Fruit fly (Drosophila melanogaster) whole organism, pupa: ENCODE data around the gene inaF-A.

ENCODE experiments used
- CG10348 ChIP-seq: fragments of 200-800 bp; sonication (Bioruptor generic); IDR thresholded peaks from 2 replicates; pipeline ENCODE4 v1.3.6; 2022; ENCODE audit warnings: missing biosample characterization, missing genetic modification characterization
- CG12605 ChIP-seq: fragments of 200-800 bp; sonication (Bioruptor generic); IDR thresholded peaks from 2 replicates; pipeline ENCODE4 v1.3.6; 2022; ENCODE audit warnings: missing biosample characterization, missing genetic modification characterization
- CG13204 ChIP-seq: fragments of 200-800 bp; sonication (Bioruptor generic); optimal IDR thresholded peaks from 2 replicates; lab custom pipeline; 2018; ENCODE audit warnings: missing biosample characterization, mild to moderate bottlenecking, missing genetic modification characterization, moderate library complexity
- CG14655 ChIP-seq: fragments of 200-800 bp; sonication (Bioruptor generic); optimal IDR thresholded peaks from 3 replicates; lab custom pipeline; 2017; ENCODE audit warnings: mild to moderate bottlenecking, missing biosample characterization, missing genetic modification reagents, missing genetic modification characterization
- CG15710 ChIP-seq: fragments of 200-800 bp; sonication (Bioruptor generic); optimal IDR thresholded peaks from 2 replicates; lab custom pipeline; 2018; ENCODE audit warnings: missing biosample characterization, mild to moderate bottlenecking, missing genetic modification characterization, moderate library complexity
- CG17806 ChIP-seq: fragments of 200-800 bp; sonication (Bioruptor generic); optimal IDR thresholded peaks from 2 replicates; lab custom pipeline; 2018; ENCODE audit warnings: missing biosample characterization, mild to moderate bottlenecking, missing genetic modification characterization, moderate library complexity
- CG32121 ChIP-seq: fragments of 200-800 bp; sonication (Bioruptor generic); IDR thresholded peaks from 2 replicates; pipeline ENCODE4 v1.3.6; 2022; ENCODE audit warnings: missing biosample characterization, missing genetic modification characterization
- CG34367 ChIP-seq: fragments of 200-800 bp; sonication (Bioruptor generic); optimal IDR thresholded peaks from 2 replicates; lab custom pipeline; 2018; ENCODE audit warnings: missing biosample characterization, mild to moderate bottlenecking, missing genetic modification characterization
- CG4496 ChIP-seq: fragments of 200-800 bp; sonication (Bioruptor generic); IDR thresholded peaks from 3 replicates; pipeline ENCODE4 v1.3.6; 2022; ENCODE audit warnings: missing biosample characterization, missing genetic modification characterization
- CG8159 ChIP-seq: fragments of 200-800 bp; sonication (Bioruptor generic); optimal IDR thresholded peaks from 3 replicates; lab custom pipeline; 2018; ENCODE audit warnings: missing biosample characterization, mild to moderate bottlenecking, missing genetic modification characterization, moderate library complexity
- CG8301 ChIP-seq: fragments of 200-800 bp; sonication (Bioruptor generic); optimal IDR thresholded peaks from 2 replicates; lab custom pipeline; 2018; ENCODE audit warnings: missing biosample characterization, mild to moderate bottlenecking, missing genetic modification characterization
- CG9948 ChIP-seq: fragments of 200-800 bp; sonication (Bioruptor generic); optimal IDR thresholded peaks from 2 replicates; lab custom pipeline; 2018; ENCODE audit warnings: missing biosample characterization, mild to moderate bottlenecking, missing genetic modification characterization, moderate library complexity
- D1 ChIP-seq: fragments of 200-800 bp; sonication (Bioruptor generic); optimal IDR thresholded peaks from 2 replicates; lab custom pipeline; 2018; ENCODE audit warnings: missing biosample characterization, mild to moderate bottlenecking, missing genetic modification characterization, moderate library complexity
- EcR ChIP-seq: fragments of 200-800 bp; sonication (Bioruptor generic); optimal IDR thresholded peaks from 3 replicates; lab custom pipeline; 2019; ENCODE audit warnings: missing biosample characterization, missing genetic modification characterization, mild to moderate bottlenecking, moderate library complexity, missing genetic modification reagents
- Ets98B ChIP-seq: fragments of 200-800 bp; sonication (Bioruptor generic); IDR thresholded peaks from 2 replicates; pipeline ENCODE4 v1.3.6; 2022; ENCODE audit warnings: missing biosample characterization, missing genetic modification characterization
- Pif1A ChIP-seq: fragments of 200-800 bp; sonication (Bioruptor generic); optimal IDR thresholded peaks from 3 replicates; lab custom pipeline; 2016; ENCODE audit warnings: missing biosample characterization, missing genetic modification characterization
- Pif1B ChIP-seq: fragments of 200-800 bp; sonication (Bioruptor generic); optimal IDR thresholded peaks from 3 replicates; lab custom pipeline; 2016; ENCODE audit warnings: missing biosample characterization, missing genetic modification characterization
- Snoo ChIP-seq: fragments of 200-800 bp; sonication (Bioruptor generic); optimal IDR thresholded peaks from 3 replicates; lab custom pipeline; 2017; ENCODE audit warnings: missing biosample characterization, mild to moderate bottlenecking, missing genetic modification characterization, inconsistent platforms
- fd96Ca ChIP-seq: fragments of 200-800 bp; sonication (Bioruptor generic); IDR thresholded peaks from 3 replicates; pipeline ENCODE4 v1.3.6; 2022; ENCODE audit warnings: missing biosample characterization, missing genetic modification characterization
- gl ChIP-seq: fragments of 200-800 bp; sonication (Bioruptor generic); optimal IDR thresholded peaks from 2 replicates; lab custom pipeline; 2018; ENCODE audit warnings: missing biosample characterization, mild to moderate bottlenecking, missing genetic modification characterization
- rn ChIP-seq: fragments of 200-800 bp; sonication (Bioruptor generic); IDR thresholded peaks from 2 replicates; pipeline ENCODE4 v1.3.6; 2022; ENCODE audit warnings: missing biosample characterization, missing genetic modification characterization

The inaF-A gene

dm6 chrX:11715263-11715659 is 18.4 kb downstream of the inaF-A start, which contains the start of gene Amun:
Gene Amun, minus strand, starts transcription at chrX:11715565.
- TF ChIP-seq D1 (tag; lab: Kevin White, UChicago) (peak; percentile 22), gl (tag; lab: Kevin White, UChicago) (no peak), Ets98B (GFP tag; lab: Robert Waterston, UW) (no peak), CG9948 (tag; lab: Kevin White, UChicago) (peak; percentile 44), CG10348 (GFP tag; lab: Robert Waterston, UW) (no peak), CG34367 (tag; lab: Kevin White, UChicago) (no peak), CG14655 (GFP tag; lab: Kevin White, UChicago) (peak; percentile 52), Pif1B (GFP tag; lab: Kevin White, UChicago) (peak; percentile 34), CG4496 (peak; percentile 31), Pif1A (GFP tag; lab: Kevin White, UChicago) (peak; percentile 45), CG8301 (tag; lab: Kevin White, UChicago) (peak; percentile 57), CG17806 (tag; lab: Kevin White, UChicago) (peak; percentile 47), CG32121 (GFP tag; lab: Robert Waterston, UW) (no peak), Snoo (peak; percentile 19), EcR (GFP tag; lab: Kevin White, UChicago) (no peak), CG8159 (tag; lab: Kevin White, UChicago) (peak; percentile 43), CG15710 (tag; lab: Kevin White, UChicago) (peak; percentile 52), CG12605 (GFP tag; lab: Robert Waterston, UW) (no peak), CG13204 (GFP tag; lab: Kevin White, UChicago) (no peak)
- TF ChIP-seq, all 21 proteins: peak for 11

- TF ChIP-seq Ets98B (GFP tag; lab: Robert Waterston, UW) (peak; percentile 75), CG17806 (tag; lab: Kevin White, UChicago) (peak; percentile 37), Pif1B (GFP tag; lab: Kevin White, UChicago) (peak; percentile 59), fd96Ca (GFP tag; lab: Robert Waterston, UW) (peak; percentile 74), gl (tag; lab: Kevin White, UChicago) (no peak), D1 (tag; lab: Kevin White, UChicago) (no peak), CG32121 (GFP tag; lab: Robert Waterston, UW) (peak; percentile 66), CG14655 (GFP tag; lab: Kevin White, UChicago) (no peak), CG13204 (GFP tag; lab: Kevin White, UChicago) (peak; percentile 8), rn (GFP tag; lab: Robert Waterston, UW) (peak; percentile 38; the same call in 1 of the 2 replicates), Pif1A (GFP tag; lab: Kevin White, UChicago) (peak; percentile 3), CG4496 (peak; percentile 86; the same call in 2 of the 3 replicates)
Measured at dm6 chrX:11714529-11715262, 19.0 kb downstream of the inaF-A start.

- TF ChIP-seq CG9948 (tag; lab: Kevin White, UChicago) (no peak), CG8159 (tag; lab: Kevin White, UChicago) (peak; percentile 35), Snoo (no peak), Pif1A (GFP tag; lab: Kevin White, UChicago) (no peak), gl (tag; lab: Kevin White, UChicago) (peak; percentile 8), EcR (GFP tag; lab: Kevin White, UChicago) (peak; percentile 0), CG34367 (tag; lab: Kevin White, UChicago) (peak; percentile 18), D1 (tag; lab: Kevin White, UChicago) (no peak), CG13204 (GFP tag; lab: Kevin White, UChicago) (peak; percentile 40), CG8301 (tag; lab: Kevin White, UChicago) (peak; percentile 22), fd96Ca (GFP tag; lab: Robert Waterston, UW) (peak; percentile 55; the same call in 1 of the 3 replicates), CG32121 (GFP tag; lab: Robert Waterston, UW) (no peak), Ets98B (GFP tag; lab: Robert Waterston, UW) (no peak; the same call in 1 of the 2 replicates), CG14655 (GFP tag; lab: Kevin White, UChicago) (peak; percentile 59), rn (GFP tag; lab: Robert Waterston, UW) (no peak), CG17806 (tag; lab: Kevin White, UChicago) (no peak), CG4496 (peak; percentile 59; the same call in 1 of the 3 replicates), CG12605 (GFP tag; lab: Robert Waterston, UW) (no peak; the same call in 1 of the 2 replicates), CG10348 (GFP tag; lab: Robert Waterston, UW) (no peak), Pif1B (GFP tag; lab: Kevin White, UChicago) (no peak), CG15710 (tag; lab: Kevin White, UChicago) (peak; percentile 27)
Measured at dm6 chrX:11713808-11714528, 19.7 kb downstream of the inaF-A start.

dm6 chrX:11709799-11710720 is 23.6 kb downstream of the inaF-A start, which contains the start of gene FucT6:
Gene FucT6, minus strand, starts transcription at chrX:11709951.
- TF ChIP-seq Snoo (no peak), D1 (tag; lab: Kevin White, UChicago) (no peak), CG34367 (tag; lab: Kevin White, UChicago) (no peak), CG13204 (GFP tag; lab: Kevin White, UChicago) (peak; percentile 27), CG17806 (tag; lab: Kevin White, UChicago) (no peak), gl (tag; lab: Kevin White, UChicago) (no peak), CG15710 (tag; lab: Kevin White, UChicago) (peak; percentile 7), Pif1B (GFP tag; lab: Kevin White, UChicago) (peak; percentile 15), CG12605 (GFP tag; lab: Robert Waterston, UW) (peak; percentile 55), CG4496 (peak; percentile 74; the same call in 2 of the 3 replicates), CG14655 (GFP tag; lab: Kevin White, UChicago) (no peak), CG10348 (GFP tag; lab: Robert Waterston, UW) (no peak), CG8301 (tag; lab: Kevin White, UChicago) (peak; percentile 16), EcR (GFP tag; lab: Kevin White, UChicago) (peak; percentile 4), CG8159 (tag; lab: Kevin White, UChicago) (peak; percentile 13), Ets98B (GFP tag; lab: Robert Waterston, UW) (peak; percentile 69), fd96Ca (GFP tag; lab: Robert Waterston, UW) (peak; percentile 59; the same call in 1 of the 3 replicates), rn (GFP tag; lab: Robert Waterston, UW) (no peak), CG9948 (tag; lab: Kevin White, UChicago) (peak; percentile 1), CG32121 (GFP tag; lab: Robert Waterston, UW) (peak; percentile 73), Pif1A (GFP tag; lab: Kevin White, UChicago) (peak; percentile 39)
- TF ChIP-seq, all 21 proteins: peak for 13
